Fruit fly (Drosophila melanogaster) whole organism, embryonic: ENCODE data around the gene CG7781.
A peak's percentile ranks its signal among the peaks of the same experiment; 100 is the strongest.

Experiments
- Adf1 ChIP-seq: fragments of 200-800 bp; sonication (Bioruptor generic); IDR thresholded peaks from 2 replicates; pipeline ENCODE4 v1.3.6; 2022; ENCODE audit warnings: missing biosample characterization, missing genetic modification characterization
- Aef1 ChIP-seq: fragments of 200-800 bp; sonication (Bioruptor generic); IDR thresholded peaks from 3 replicates; pipeline ENCODE4 v1.3.6; 2022; ENCODE audit warnings: missing biosample characterization, missing genetic modification characterization
- Asciz ChIP-seq: fragments of 200-800 bp; sonication (Bioruptor generic); optimal IDR thresholded peaks from 2 replicates; lab custom pipeline; 2017; ENCODE audit warnings: missing biosample characterization, mild to moderate bottlenecking, missing genetic modification characterization, missing genetic modification reagents
- Bdp1 ChIP-seq: fragments of 200-800 bp; sonication (Bioruptor generic); optimal IDR thresholded peaks from 3 replicates; lab custom pipeline; 2016; ENCODE audit warnings: missing biosample characterization, missing genetic modification characterization
- CG10462 ChIP-seq: fragments of 200-800 bp; sonication (Bioruptor generic); optimal IDR thresholded peaks from 2 replicates; lab custom pipeline; 2016; ENCODE audit warnings: missing biosample characterization, missing genetic modification characterization
- CG10543 ChIP-seq: fragments of 200-800 bp; sonication (Bioruptor generic); optimal IDR thresholded peaks from 3 replicates; lab custom pipeline; 2017; ENCODE audit warnings: missing biosample characterization, mild to moderate bottlenecking, missing genetic modification characterization, moderate library complexity
- CG10979 ChIP-seq: fragments of 200-800 bp; sonication (Bioruptor generic); optimal IDR thresholded peaks from 2 replicates; lab custom pipeline; 2018; ENCODE audit warnings: missing biosample characterization, mild to moderate bottlenecking, missing genetic modification characterization, moderate library complexity
- CG11504 ChIP-seq: fragments of 200-800 bp; sonication (Bioruptor generic); optimal IDR thresholded peaks from 3 replicates; lab custom pipeline; 2019; ENCODE audit warnings: missing biosample characterization, mild to moderate bottlenecking, missing genetic modification characterization, moderate library complexity
- CG13775 ChIP-seq: fragments of 200-800 bp; sonication (Bioruptor generic); optimal IDR thresholded peaks from 3 replicates; lab custom pipeline; 2017; ENCODE audit warnings: missing biosample characterization, mild to moderate bottlenecking, missing genetic modification characterization
- CG14667 ChIP-seq: fragments of 200-800 bp; sonication (Bioruptor generic); IDR thresholded peaks from 2 replicates; pipeline ENCODE4 v1.3.6; 2022; ENCODE audit warnings: missing biosample characterization, missing genetic modification characterization
- CG14860 ChIP-seq: fragments of 200-800 bp; sonication (Bioruptor generic); IDR thresholded peaks from 3 replicates; pipeline ENCODE4 v1.3.6; 2022; ENCODE audit warnings: missing biosample characterization, missing genetic modification characterization; ENCODE audit not compliant: partially characterized antibody
- CG1529 ChIP-seq: fragments of 200-800 bp; sonication (Bioruptor generic); optimal IDR thresholded peaks from 3 replicates; lab custom pipeline; 2018; ENCODE audit warnings: missing biosample characterization, missing genetic modification characterization
- CG17612 ChIP-seq: fragments of 200-800 bp; sonication (Bioruptor generic); IDR thresholded peaks from 2 replicates; pipeline ENCODE4 v1.3.6; 2022; ENCODE audit warnings: missing biosample characterization, missing genetic modification characterization
- CG17829 ChIP-seq: fragments of 200-800 bp; optimal IDR thresholded peaks from 2 replicates; lab custom pipeline; 2019; ENCODE audit warnings: missing biosample characterization, mild to moderate bottlenecking, missing genetic modification characterization, moderate library complexity
- CG30431 ChIP-seq: fragments of 200-800 bp; sonication (Bioruptor generic); optimal IDR thresholded peaks from 2 replicates; lab custom pipeline; 2017; ENCODE audit warnings: missing biosample characterization, missing genetic modification characterization
- CG32767 ChIP-seq: fragments of 200-800 bp; sonication (Bioruptor generic); IDR thresholded peaks from 2 replicates; pipeline ENCODE4 v1.3.6; 2022; ENCODE audit warnings: missing biosample characterization, missing genetic modification characterization
- CG33213 ChIP-seq: fragments of 200-800 bp; sonication (Bioruptor generic); optimal IDR thresholded peaks from 3 replicates; lab custom pipeline; 2016; ENCODE audit warnings: missing biosample characterization, missing genetic modification characterization
- CG4360 ChIP-seq: fragments of 200-800 bp; sonication (Bioruptor generic); IDR thresholded peaks from 2 replicates; pipeline ENCODE4 v1.3.6; 2022; ENCODE audit warnings: missing biosample characterization, missing genetic modification characterization
- CG6813 ChIP-seq: fragments of 200-800 bp; sonication (Bioruptor generic); optimal IDR thresholded peaks from 2 replicates; lab custom pipeline; 2017; ENCODE audit warnings: missing biosample characterization, missing genetic modification characterization, mild to moderate bottlenecking, moderate library complexity, missing genetic modification reagents
- CG6854 ChIP-seq: fragments of 200-800 bp; sonication (Bioruptor generic); optimal IDR thresholded peaks from 3 replicates; lab custom pipeline; 2017; ENCODE audit warnings: missing biosample characterization, mild to moderate bottlenecking, missing genetic modification characterization
- CG7357 ChIP-seq: fragments of 200-800 bp; sonication (Bioruptor generic); IDR thresholded peaks from 3 replicates; pipeline ENCODE4 v1.3.6; 2022; ENCODE audit warnings: missing biosample characterization, missing genetic modification characterization
- CG7963 ChIP-seq: fragments of 200-800 bp; sonication (Bioruptor generic); IDR thresholded peaks from 3 replicates; pipeline ENCODE4 v1.3.6; 2022; ENCODE audit warnings: missing biosample characterization, missing genetic modification characterization; ENCODE audit not compliant: partially characterized antibody
- CG8765 ChIP-seq: fragments of 200-800 bp; sonication (Bioruptor generic); IDR thresholded peaks from 2 replicates; pipeline ENCODE4 v1.3.6; 2022; ENCODE audit warnings: missing biosample characterization, missing genetic modification characterization
- CG9215 ChIP-seq: fragments of 200-800 bp; sonication (Bioruptor generic); IDR thresholded peaks from 2 replicates; pipeline ENCODE4 v1.3.6; 2022; ENCODE audit warnings: missing biosample characterization, missing genetic modification characterization
- CG9797 ChIP-seq: fragments of 200-800 bp; sonication (Bioruptor generic); optimal IDR thresholded peaks from 3 replicates; lab custom pipeline; 2018; ENCODE audit warnings: missing biosample characterization, mild to moderate bottlenecking, missing genetic modification characterization
- Ets97D ChIP-seq: fragments of 200-800 bp; sonication (Bioruptor generic); optimal IDR thresholded peaks from 3 replicates; lab custom pipeline; 2016; ENCODE audit warnings: missing biosample characterization, missing genetic modification characterization
- Hr39 ChIP-seq: fragments of >200 bp; optimal IDR thresholded peaks from 2 replicates; lab custom pipeline; 2017
- Hr78 ChIP-seq, 2 experiments: fragments of 200-800 bp in 1 of 2; fragments of >200 bp in 1 of 2; sonication (Bioruptor generic) in 1 of 2; optimal IDR thresholded peaks; 2 replicates each; lab custom pipeline; 2017 to 2019; ENCODE audit warnings: missing biosample characterization in 2 of 2, missing genetic modification characterization in 2 of 2, mild to moderate bottlenecking in 1 of 2, moderate library complexity in 1 of 2
- Lim3 ChIP-seq: fragments of 200-800 bp; sonication (Bioruptor generic); IDR thresholded peaks from 2 replicates; pipeline ENCODE4 v1.3.6; 2022; ENCODE audit warnings: missing biosample characterization, missing genetic modification characterization
- Myb ChIP-seq: fragments of 200-800 bp; sonication (Bioruptor generic); optimal IDR thresholded peaks from 2 replicates; lab custom pipeline; 2016; ENCODE audit warnings: missing biosample characterization, missing genetic modification characterization
- Nf-YB ChIP-seq: fragments of 200-800 bp; sonication (Bioruptor generic); optimal IDR thresholded peaks from 3 replicates; lab custom pipeline; 2019; ENCODE audit warnings: missing biosample characterization, mild to moderate bottlenecking, missing genetic modification characterization, moderate library complexity
- Usf ChIP-seq: fragments of 200-800 bp; sonication (Bioruptor generic); optimal IDR thresholded peaks from 2 replicates; lab custom pipeline; 2017; ENCODE audit warnings: missing genotype, missing biosample characterization, missing genetic modification characterization
- Xbp1 ChIP-seq: fragments of 200-800 bp; sonication (Bioruptor generic); optimal IDR thresholded peaks from 3 replicates; lab custom pipeline; 2016; ENCODE audit warnings: missing biosample characterization, mild to moderate bottlenecking, missing genetic modification characterization
- ap ChIP-seq: fragments of 200-800 bp; sonication (Bioruptor generic); IDR thresholded peaks from 2 replicates; pipeline ENCODE4 v1.3.6; 2022; ENCODE audit warnings: missing biosample characterization, missing genetic modification characterization
- croc ChIP-seq: fragments of 200-800 bp; sonication (Bioruptor generic); conservative IDR thresholded peaks from 3 replicates; pipeline ENCODE4 v1.3.6; 2022; ENCODE audit warnings: missing biosample characterization, missing genetic modification characterization
- danr ChIP-seq: fragments of 200-800 bp; sonication (Bioruptor generic); IDR thresholded peaks from 2 replicates; pipeline ENCODE4 v1.3.6; 2022; ENCODE audit warnings: missing biosample characterization, missing genetic modification characterization
- emc ChIP-seq: fragments of 200-800 bp; sonication (Bioruptor generic); optimal IDR thresholded peaks from 2 replicates; lab custom pipeline; 2016; ENCODE audit warnings: missing biosample characterization, missing genetic modification characterization
- ewg ChIP-seq: fragments of 200-800 bp; sonication (Bioruptor generic); optimal IDR thresholded peaks from 3 replicates; lab custom pipeline; 2017; ENCODE audit warnings: mild to moderate bottlenecking, missing biosample characterization, missing genetic modification reagents, missing genetic modification characterization
- fd96Cb ChIP-seq: fragments of 200-800 bp; sonication (Bioruptor generic); optimal IDR thresholded peaks from 2 replicates; lab custom pipeline; 2018; ENCODE audit warnings: missing biosample characterization, mild to moderate bottlenecking, missing genetic modification characterization, moderate library complexity
- hb ChIP-seq: fragments of 200-800 bp; sonication (Bioruptor generic); IDR thresholded peaks from 3 replicates; pipeline ENCODE4 v1.3.6; 2022; ENCODE audit warnings: missing biosample characterization, missing genetic modification characterization; ENCODE audit not compliant: partially characterized antibody
- inv ChIP-seq: fragments of 200-800 bp; sonication (Bioruptor generic); IDR thresholded peaks from 2 replicates; pipeline ENCODE4 v1.3.6; 2022; ENCODE audit warnings: missing biosample characterization, missing genetic modification characterization; ENCODE audit not compliant: partially characterized antibody
- jing ChIP-seq: fragments of 200-800 bp; sonication (Bioruptor generic); optimal IDR thresholded peaks from 2 replicates; lab custom pipeline; 2018; ENCODE audit warnings: missing biosample characterization, mild to moderate bottlenecking, missing genetic modification characterization
- mld ChIP-seq: fragments of 200-800 bp; sonication (Bioruptor generic); IDR thresholded peaks from 3 replicates; pipeline ENCODE4 v1.3.6; 2022; ENCODE audit warnings: missing biosample characterization, missing genetic modification characterization; ENCODE audit not compliant: partially characterized antibody
- ranshi ChIP-seq: fragments of 200-800 bp; sonication (Bioruptor generic); IDR thresholded peaks from 2 replicates; pipeline ENCODE4 v1.3.6; 2022; ENCODE audit warnings: missing biosample characterization, missing genetic modification characterization
- run ChIP-seq: fragments of 200-800 bp; sonication (Bioruptor generic); optimal IDR thresholded peaks from 3 replicates; lab custom pipeline; 2018; ENCODE audit warnings: missing biosample characterization, mild to moderate bottlenecking, missing genetic modification characterization
- schlank ChIP-seq: fragments of 200-800 bp; sonication (Bioruptor generic); optimal IDR thresholded peaks from 2 replicates; lab custom pipeline; 2018; ENCODE audit warnings: missing biosample characterization, mild to moderate bottlenecking, missing genetic modification characterization
- scrt ChIP-seq: fragments of 200-800 bp; sonication (Bioruptor generic); optimal IDR thresholded peaks from 2 replicates; lab custom pipeline; 2018; ENCODE audit warnings: missing biosample characterization, mild to moderate bottlenecking, missing genetic modification characterization, moderate library complexity
- slou ChIP-seq: fragments of 200-800 bp; sonication (Bioruptor generic); optimal IDR thresholded peaks from 3 replicates; lab custom pipeline; 2016; ENCODE audit warnings: missing biosample characterization, missing genetic modification characterization
- sob ChIP-seq: fragments of 200-800 bp; sonication (Bioruptor generic); IDR thresholded peaks from 2 replicates; pipeline ENCODE4 v1.3.6; 2022; ENCODE audit warnings: missing biosample characterization, missing genetic modification characterization
- tx ChIP-seq: fragments of 200-800 bp; sonication (Bioruptor generic); optimal IDR thresholded peaks from 2 replicates; lab custom pipeline; 2016; ENCODE audit warnings: missing biosample characterization, missing genetic modification characterization

Gene CG7781

DNA sequence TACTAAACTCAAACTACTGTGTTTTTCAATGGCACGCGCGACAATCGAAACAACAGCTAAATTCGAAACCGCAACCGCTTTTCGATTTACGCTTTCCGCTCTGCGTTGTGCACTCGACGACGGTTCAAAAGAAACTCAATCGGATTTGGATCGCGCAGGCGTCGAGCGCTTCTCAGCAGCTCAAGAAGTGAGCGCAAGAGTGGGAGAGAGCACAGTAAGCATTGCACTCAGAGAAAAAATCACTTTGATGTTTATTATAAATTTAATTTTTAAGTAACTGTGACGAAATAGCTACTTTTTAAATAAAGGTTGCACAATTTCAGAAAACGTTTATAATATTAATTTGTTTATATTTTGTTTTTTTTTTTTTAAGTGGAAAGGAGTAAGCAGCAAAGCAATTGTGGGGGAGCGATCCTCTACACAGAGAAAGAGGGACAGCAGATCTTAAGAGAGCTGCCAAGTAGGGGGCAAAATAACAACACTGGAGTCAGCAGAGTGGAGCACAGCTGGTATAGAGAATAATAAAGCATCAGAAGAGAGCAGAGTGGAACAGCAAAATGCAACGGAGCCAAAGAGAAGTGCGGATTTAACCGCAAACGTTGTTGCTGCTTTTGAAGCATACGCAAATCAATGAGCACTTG lies 47.5 kb downstream of the CG7781 start (continued):
- TF ChIP-seq ewg (GFP tag; lab: Kevin White, UChicago) (peak; percentile 94), inv (GFP tag; lab: Robert Waterston, UW) (no peak), CG32767 (GFP tag; lab: Robert Waterston, UW) (peak; percentile 99), CG7357 (GFP tag; lab: Robert Waterston, UW) (peak; percentile 93), schlank (tag; lab: Kevin White, UChicago) (peak; percentile 79), Usf (GFP tag; lab: Kevin White, UChicago) (peak; percentile 88), CG1529 (GFP tag; lab: Kevin White, UChicago) (peak; percentile 98), slou (peak; percentile 94), CG17612 (GFP tag; lab: Robert Waterston, UW) (peak; percentile 93), jing (GFP tag; lab: Kevin White, UChicago) (peak; percentile 77), Myb (GFP tag; lab: Kevin White, UChicago) (peak; percentile 56), sob (peak; percentile 99), emc (GFP tag; lab: Kevin White, UChicago) (peak; percentile 63), Bdp1 (GFP tag; lab: Kevin White, UChicago) (peak; percentile 87), Xbp1 (GFP tag; lab: Kevin White, UChicago) (peak; percentile 98), CG7963 (GFP tag; lab: Robert Waterston, UW) (no peak), danr (GFP tag; lab: Robert Waterston, UW) (peak; percentile 98), ap (GFP tag; lab: Robert Waterston, UW) (peak; percentile 99), CG10462 (GFP tag; lab: Kevin White, UChicago) (peak; percentile 96), mld (GFP tag; lab: Robert Waterston, UW) (no peak), CG33213 (GFP tag; lab: Kevin White, UChicago) (peak; percentile 89), CG17829 (peak; percentile 97), CG6813 (GFP tag; lab: Kevin White, UChicago) (peak; percentile 98), Hr39 (no peak), CG13775 (GFP tag; lab: Kevin White, UChicago) (peak; percentile 97), Lim3 (GFP tag; lab: Robert Waterston, UW) (peak; percentile 95), CG14667 (GFP tag; lab: Robert Waterston, UW) (peak; percentile 98; the same call in 1 of the 2 replicates), CG6854 (GFP tag; lab: Kevin White, UChicago) (peak; percentile 93), scrt (GFP tag; lab: Kevin White, UChicago) (peak; percentile 92), Nf-YB (peak; percentile 89), CG11504 (tag; lab: Kevin White, UChicago) (peak; percentile 96), tx (peak; percentile 79), CG30431 (GFP tag; lab: Kevin White, UChicago) (peak; percentile 93), Ets97D (GFP tag; lab: Kevin White, UChicago) (peak; percentile 83), CG10543 (peak; percentile 67), ranshi (GFP tag; lab: Robert Waterston, UW) (peak; percentile 98), croc (GFP tag; lab: Robert Waterston, UW) (peak; percentile 99), Hr78 (GFP tag; optimal IDR thresholded peaks at IDR 0.05; lab: Kevin White, UChicago) (peak in 1 of 2 experiments; percentile 86), CG9215 (GFP tag; lab: Robert Waterston, UW) (peak; percentile 93), CG10979 (tag; lab: Kevin White, UChicago) (peak; percentile 99), CG8765 (GFP tag; lab: Robert Waterston, UW) (peak; percentile 96), Asciz (GFP tag; lab: Kevin White, UChicago) (peak; percentile 98), fd96Cb (peak; percentile 98), run (tag; lab: Kevin White, UChicago) (peak; percentile 97), hb (GFP tag; lab: Robert Waterston, UW) (no peak), CG14860 (no peak), Adf1 (peak; percentile 79), CG9797 (GFP tag; lab: Kevin White, UChicago) (peak; percentile 61), Aef1 (GFP tag; lab: Robert Waterston, UW) (peak; percentile 95), CG4360 (GFP tag; lab: Robert Waterston, UW) (peak; percentile 92)
